Fruit fly (Drosophila melanogaster) whole organism, wandering third instar larva: ENCODE measurements around the gene Irbp18.

Experiments used
- Abd-B ChIP-seq: fragments of >200 bp; optimal IDR thresholded peaks from 2 replicates; lab custom pipeline; 2017; ENCODE audit warnings: missing biosample characterization, missing genetic modification characterization
- CG32264 ChIP-seq: fragments of 200-800 bp; sonication (Bioruptor generic); optimal IDR thresholded peaks from 2 replicates; lab custom pipeline; 2016; ENCODE audit warnings: missing biosample characterization, missing genetic modification characterization
- CG9705 ChIP-seq: fragments of 200-800 bp; sonication (Bioruptor generic); optimal IDR thresholded peaks from 2 replicates; lab custom pipeline; 2018; ENCODE audit warnings: missing biosample characterization, mild to moderate bottlenecking, missing genetic modification characterization
- CrebA ChIP-seq: fragments of 200-800 bp; sonication (Bioruptor generic); optimal IDR thresholded peaks from 2 replicates; lab custom pipeline; 2016; ENCODE audit warnings: missing biosample characterization, mild to moderate bottlenecking, missing genetic modification characterization, borderline replicate concordance
- Dfd ChIP-seq: fragments of >200 bp; optimal IDR thresholded peaks from 2 replicates; lab custom pipeline; 2017; ENCODE audit warnings: missing biosample characterization, missing genetic modification characterization
- Dif ChIP-seq: fragments of 200-275, 200-300 bp; sonication (Bioruptor generic); optimal IDR thresholded peaks from 2 replicates; lab custom pipeline; 2018; ENCODE audit warnings: missing biosample characterization, missing genetic modification characterization; ENCODE audit not compliant: partially characterized antibody
- GATAd ChIP-seq: sonication (Bioruptor generic); optimal IDR thresholded peaks from 2 replicates; lab custom pipeline; 2016; ENCODE audit warnings: missing biosample characterization, missing genetic modification characterization
- HLH106 ChIP-seq: fragments of 200-800 bp; optimal IDR thresholded peaks from 3 replicates; lab custom pipeline; 2019; ENCODE audit warnings: missing biosample characterization, mild to moderate bottlenecking, missing genetic modification characterization, moderate library complexity
- Hnf4 ChIP-seq: fragments of 200-800 bp; sonication (Bioruptor generic); optimal IDR thresholded peaks from 2 replicates; lab custom pipeline; 2016; ENCODE audit warnings: missing biosample characterization, mild to moderate bottlenecking, missing genetic modification characterization
- Hr78 ChIP-seq: fragments of >200 bp; optimal IDR thresholded peaks from 2 replicates; lab custom pipeline; 2017; ENCODE audit warnings: missing biosample characterization, missing genetic modification characterization
- Hr83 ChIP-seq: fragments of 200-300 bp; sonication (Bioruptor generic); optimal IDR thresholded peaks from 2 replicates; lab custom pipeline; 2016; ENCODE audit warnings: missing biosample characterization, mild to moderate bottlenecking, missing genetic modification characterization, moderate library complexity; ENCODE audit not compliant: poor library complexity, severe bottlenecking
- Jra ChIP-seq: sonication (Bioruptor generic); optimal IDR thresholded peaks from 2 replicates; lab custom pipeline; 2016; ENCODE audit warnings: missing biosample characterization, missing genetic modification characterization
- Mio ChIP-seq: sonication (Bioruptor generic); optimal IDR thresholded peaks from 2 replicates; lab custom pipeline; 2016; ENCODE audit warnings: missing biosample characterization, missing genetic modification characterization
- Myc ChIP-seq: fragments of >200 bp; optimal IDR thresholded peaks from 2 replicates; lab custom pipeline; 2017
- N ChIP-seq: fragments of >200 bp; optimal IDR thresholded peaks from 2 replicates; lab custom pipeline; 2018; ENCODE audit warnings: missing biosample characterization, missing external identifiers, missing genetic modification characterization
- OdsH ChIP-seq: fragments of 200-800 bp; sonication (Bioruptor generic); optimal IDR thresholded peaks from 2 replicates; lab custom pipeline; 2016; ENCODE audit warnings: missing biosample characterization, mild to moderate bottlenecking, missing genetic modification characterization
- Sp1 ChIP-seq: fragments of 200-800 bp; sonication (Bioruptor generic); optimal IDR thresholded peaks from 3 replicates; lab custom pipeline; 2019; ENCODE audit warnings: missing biosample characterization, mild to moderate bottlenecking, missing genetic modification characterization, moderate library complexity
- Vsx2 ChIP-seq: fragments of 200-300, 225-300 bp; sonication (Bioruptor generic); optimal IDR thresholded peaks from 2 replicates; lab custom pipeline; 2018; ENCODE audit warnings: missing biosample characterization, missing genetic modification characterization; ENCODE audit not compliant: partially characterized antibody
- br ChIP-seq: fragments of 200-800 bp; sonication (Bioruptor generic); optimal IDR thresholded peaks from 2 replicates; lab custom pipeline; 2016; ENCODE audit warnings: missing biosample characterization, missing genetic modification characterization
- brk ChIP-seq: fragments of 200-800 bp; sonication (Bioruptor generic); optimal IDR thresholded peaks from 2 replicates; lab custom pipeline; 2016; ENCODE audit warnings: missing biosample characterization, mild to moderate bottlenecking, missing genetic modification characterization
- dl ChIP-seq, 2 experiments: fragments of 175-275, 200-275 bp in 1 of 2; fragments of 200-275 bp in 1 of 2; sonication (Bioruptor generic); optimal IDR thresholded peaks; lab custom pipeline; 2018; ENCODE audit warnings: mild to moderate bottlenecking in 2 of 2, missing biosample characterization in 2 of 2, missing genetic modification characterization in 2 of 2, moderate library complexity in 2 of 2; ENCODE audit not compliant: partially characterized antibody in 2 of 2, insufficient read depth in 1 of 2
- dmrt93B ChIP-seq: fragments of 200-800 bp; sonication (Bioruptor generic); optimal IDR thresholded peaks from 2 replicates; lab custom pipeline; 2018; ENCODE audit warnings: missing biosample characterization, mild to moderate bottlenecking, missing genetic modification characterization
- dsf ChIP-seq: sonication (Bioruptor generic); optimal IDR thresholded peaks from 2 replicates; lab custom pipeline; 2016; ENCODE audit warnings: missing biosample characterization, missing genetic modification characterization, borderline replicate concordance
- ey ChIP-seq: fragments of 200-800 bp; sonication (Bioruptor generic); optimal IDR thresholded peaks from 2 replicates; lab custom pipeline; 2016; ENCODE audit warnings: missing biosample characterization, missing genetic modification characterization
- foxo ChIP-seq, 2 experiments: fragments of 200-800 bp; sonication (Bioruptor generic); optimal IDR thresholded peaks; 2 replicates in 1 of 2; 3 replicates in 1 of 2; lab custom pipeline; 2016 to 2017; ENCODE audit warnings: missing biosample characterization in 2 of 2, missing genetic modification characterization in 2 of 2
- fru ChIP-seq: fragments of 200-800 bp; sonication (Bioruptor generic); optimal IDR thresholded peaks from 3 replicates; lab custom pipeline; 2016; ENCODE audit warnings: missing biosample characterization, mild to moderate bottlenecking, missing genetic modification characterization
- h ChIP-seq: fragments of 200-800 bp; sonication (Bioruptor generic); optimal IDR thresholded peaks from 3 replicates; lab custom pipeline; 2016; ENCODE audit warnings: missing biosample characterization, mild to moderate bottlenecking, missing genetic modification characterization
- jim ChIP-seq: fragments of 175-275, 200-325 bp; sonication (Bioruptor generic); optimal IDR thresholded peaks from 2 replicates; lab custom pipeline; 2016; ENCODE audit warnings: missing biosample characterization, mild to moderate bottlenecking, missing genetic modification characterization
- lola ChIP-seq: fragments of >200 bp; optimal IDR thresholded peaks from 2 replicates; lab custom pipeline; 2017; ENCODE audit warnings: missing biosample characterization, missing genetic modification characterization
- pan ChIP-seq: fragments of >200 bp; optimal IDR thresholded peaks from 2 replicates; lab custom pipeline; 2017
- psq ChIP-seq: fragments of 200-800 bp; sonication (Bioruptor generic); optimal IDR thresholded peaks from 3 replicates; lab custom pipeline; 2017; ENCODE audit warnings: missing biosample characterization, mild to moderate bottlenecking, missing genetic modification characterization, moderate library complexity
- rgr ChIP-seq: fragments of 200-800 bp; sonication (Bioruptor generic); optimal IDR thresholded peaks from 3 replicates; lab custom pipeline; 2016; ENCODE audit warnings: missing biosample characterization, mild to moderate bottlenecking, missing genetic modification characterization
- sage ChIP-seq: fragments of 200-800 bp; sonication (Bioruptor generic); optimal IDR thresholded peaks from 2 replicates; lab custom pipeline; 2016; ENCODE audit warnings: missing biosample characterization, mild to moderate bottlenecking, missing genetic modification characterization
- sv ChIP-seq: fragments of 200-800 bp; sonication (Bioruptor generic); optimal IDR thresholded peaks from 3 replicates; lab custom pipeline; 2016; ENCODE audit warnings: missing biosample characterization, missing genetic modification characterization
- tai ChIP-seq: sonication (Bioruptor generic); optimal IDR thresholded peaks from 2 replicates; lab custom pipeline; 2016; ENCODE audit warnings: missing biosample characterization, missing genetic modification characterization
- usp ChIP-seq: fragments of >200 bp; optimal IDR thresholded peaks from 2 replicates; lab custom pipeline; 2017; ENCODE audit warnings: missing biosample characterization, missing genetic modification characterization
- woc ChIP-seq: sonication (Bioruptor generic); optimal IDR thresholded peaks from 2 replicates; lab custom pipeline; 2016; ENCODE audit warnings: missing biosample characterization, mild to moderate bottlenecking, missing genetic modification characterization

The Irbp18 gene

dm6 chr3L:11089805-11090440 lies 8.1 kb downstream of the Irbp18 start:
- TF ChIP-seq br (GFP tag; lab: Kevin White, UChicago) = peak; percentile 70
- TF ChIP-seq dmrt93B (GFP tag; lab: Kevin White, UChicago) = peak; percentile 6
- TF ChIP-seq sv = peak; percentile 90
- peak; percentile 79 for TF ChIP-seq psq (GFP tag; lab: Kevin White, UChicago)
- no peak for TF ChIP-seq Myc (lab: Kevin White, UChicago)
- TF ChIP-seq GATAd (GFP tag; lab: Kevin White, UChicago) = peak; percentile 25
- TF ChIP-seq Sp1 = peak; percentile 76
- TF ChIP-seq rgr (GFP tag; lab: Kevin White, UChicago) = peak; percentile 74
- no peak for TF ChIP-seq CrebA (GFP tag; lab: Kevin White, UChicago)
- TF ChIP-seq tai (GFP tag; lab: Kevin White, UChicago) = peak; percentile 78
- peak; percentile 55 for TF ChIP-seq jim (GFP tag; lab: Kevin White, UChicago)
- TF ChIP-seq ey = peak; percentile 74
- peak; percentile 80 for TF ChIP-seq OdsH (GFP tag; lab: Kevin White, UChicago)
- TF ChIP-seq foxo (GFP tag; optimal IDR thresholded peaks at IDR 0.05; lab: Kevin White, UChicago) = peak in 1 of 2 experiments; percentile 84
- peak; percentile 81 for TF ChIP-seq h (GFP tag; lab: Kevin White, UChicago)
- no peak for TF ChIP-seq pan
- TF ChIP-seq Hr83 (GFP tag; lab: Kevin White, UChicago) = peak; percentile 96
- peak; percentile 54 for TF ChIP-seq HLH106 (tag; lab: Kevin White, UChicago)
- TF ChIP-seq brk (GFP tag; lab: Kevin White, UChicago) = peak; percentile 40
- TF ChIP-seq CG32264 (GFP tag; lab: Kevin White, UChicago) = peak; percentile 13
- no peak for TF ChIP-seq dl (GFP tag; optimal IDR thresholded peaks at IDR 0.05; lab: Kevin White, UChicago; ENCODE audit: insufficient read depth in 1 of 2, partially characterized antibody in 2 of 2)
- peak; percentile 8 for TF ChIP-seq Jra (GFP tag; lab: Kevin White, UChicago)
- no peak for TF ChIP-seq CG9705 (GFP tag; lab: Kevin White, UChicago)
- TF ChIP-seq lola (GFP tag; lab: Kevin White, UChicago) = no peak
- TF ChIP-seq N (GFP tag; lab: Kevin White, UChicago) = no peak
- TF ChIP-seq woc (GFP tag; lab: Kevin White, UChicago) = peak; percentile 68
- no peak for TF ChIP-seq Abd-B (GFP tag; lab: Kevin White, UChicago)
- TF ChIP-seq Dfd (GFP tag; lab: Kevin White, UChicago) = no peak
- TF ChIP-seq Vsx2 (GFP tag; lab: Kevin White, UChicago) = no peak
- TF ChIP-seq fru (GFP tag; lab: Kevin White, UChicago) = peak; percentile 72
- TF ChIP-seq Hnf4 (GFP tag; lab: Kevin White, UChicago) = peak; percentile 47
- peak; percentile 42 for TF ChIP-seq sage (GFP tag; lab: Kevin White, UChicago)
- TF ChIP-seq Hr78 (GFP tag; lab: Kevin White, UChicago) = no peak
- no peak for TF ChIP-seq Mio (GFP tag; lab: Kevin White, UChicago)

dm6 chr3L:11085810-11086209 lies 12.2 kb downstream of the Irbp18 start:
- TF ChIP-seq Myc (lab: Kevin White, UChicago) (no peak), Hnf4 (GFP tag; lab: Kevin White, UChicago) (no peak), sv (no peak), br (GFP tag; lab: Kevin White, UChicago) (no peak), lola (GFP tag; lab: Kevin White, UChicago) (no peak)

dm6 chr3L:11084557-11085231 lies 13.3 kb downstream of the Irbp18 start:
- no peak for TF ChIP-seq brk (GFP tag; lab: Kevin White, UChicago)
- peak; percentile 49 for TF ChIP-seq woc (GFP tag; lab: Kevin White, UChicago)
- no peak for TF ChIP-seq foxo (GFP tag; optimal IDR thresholded peaks at IDR 0.05; lab: Kevin White, UChicago)
- no peak for TF ChIP-seq Hr78 (GFP tag; lab: Kevin White, UChicago)
- TF ChIP-seq CG9705 (GFP tag; lab: Kevin White, UChicago) = no peak
- no peak for TF ChIP-seq dsf
- no peak for TF ChIP-seq dl (GFP tag; optimal IDR thresholded peaks at IDR 0.05; lab: Kevin White, UChicago; ENCODE audit: insufficient read depth in 1 of 2, partially characterized antibody in 2 of 2)
- TF ChIP-seq fru (GFP tag; lab: Kevin White, UChicago) = no peak
- TF ChIP-seq GATAd (GFP tag; lab: Kevin White, UChicago) = no peak
- TF ChIP-seq N (GFP tag; lab: Kevin White, UChicago) = no peak
- no peak for TF ChIP-seq Vsx2 (GFP tag; lab: Kevin White, UChicago)
- no peak for TF ChIP-seq pan
- peak; percentile 87 for TF ChIP-seq OdsH (GFP tag; lab: Kevin White, UChicago)
- TF ChIP-seq h (GFP tag; lab: Kevin White, UChicago) = no peak
- no peak for TF ChIP-seq jim (GFP tag; lab: Kevin White, UChicago)
- peak; percentile 70 for TF ChIP-seq psq (GFP tag; lab: Kevin White, UChicago)
- TF ChIP-seq ey = peak; percentile 89
- TF ChIP-seq CG32264 (GFP tag; lab: Kevin White, UChicago) = peak; percentile 56
- peak; percentile 95 for TF ChIP-seq sv
- TF ChIP-seq usp (GFP tag; lab: Kevin White, UChicago) = no peak
- no peak for TF ChIP-seq HLH106 (tag; lab: Kevin White, UChicago)
- TF ChIP-seq Dif = no peak
- TF ChIP-seq rgr (GFP tag; lab: Kevin White, UChicago) = peak; percentile 88
- TF ChIP-seq sage (GFP tag; lab: Kevin White, UChicago) = peak; percentile 51
- TF ChIP-seq Myc (lab: Kevin White, UChicago) = no peak
- peak; percentile 74 for TF ChIP-seq br (GFP tag; lab: Kevin White, UChicago)
- TF ChIP-seq Jra (GFP tag; lab: Kevin White, UChicago) = no peak
- TF ChIP-seq Hr83 (GFP tag; lab: Kevin White, UChicago) = no peak
